Fruit fly (Drosophila melanogaster): ENCODE measurements around the gene lectin-33A.

dm6 chr2L:10967257-10968008 lies 34.4 kb upstream of the lectin-33A start:
- TF ChIP-seq achi (GFP tag; optimal IDR thresholded peaks at IDR 0.05), result no peak
- TF ChIP-seq acj6 (GFP tag; optimal IDR thresholded peaks at IDR 0.05), result no peak
- TF ChIP-seq CG9139 (GFP tag; optimal IDR thresholded peaks at IDR 0.05), result peak; percentile 52
